Worm (Caenorhabditis elegans): Measurements from ENCODE around the gene jac-1.

The jac-1 gene

DNA sequence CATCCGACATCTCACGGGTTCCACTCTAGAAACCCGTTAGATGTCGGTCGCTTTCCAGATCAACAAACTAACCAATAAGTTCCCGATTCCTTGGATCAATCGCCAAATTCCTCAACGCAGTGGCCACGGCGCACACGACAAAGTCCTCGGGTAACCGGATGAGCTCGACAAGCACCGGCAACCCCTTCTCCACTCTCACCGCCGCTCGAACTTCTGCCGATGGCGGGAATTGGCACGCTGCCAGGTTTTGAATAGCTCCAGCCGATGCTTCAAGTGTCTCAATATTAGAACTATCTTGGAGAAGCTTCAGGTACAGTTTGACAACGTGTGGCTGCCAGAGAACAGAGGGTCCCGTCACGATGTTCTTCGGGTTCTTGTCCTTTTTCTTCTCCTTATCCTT, 27.0 kb downstream of the jac-1 start:
- no peak for TF ChIP-seq unc-62 (GFP tag; optimal IDR thresholded peaks at IDR 0.05)

- TF ChIP-seq unc-62 (GFP tag; optimal IDR thresholded peaks at IDR 0.05) = no peak
Observed at ce11 chrIV:15997906-15998305, 28.7 kb downstream of the jac-1 start.

DNA sequence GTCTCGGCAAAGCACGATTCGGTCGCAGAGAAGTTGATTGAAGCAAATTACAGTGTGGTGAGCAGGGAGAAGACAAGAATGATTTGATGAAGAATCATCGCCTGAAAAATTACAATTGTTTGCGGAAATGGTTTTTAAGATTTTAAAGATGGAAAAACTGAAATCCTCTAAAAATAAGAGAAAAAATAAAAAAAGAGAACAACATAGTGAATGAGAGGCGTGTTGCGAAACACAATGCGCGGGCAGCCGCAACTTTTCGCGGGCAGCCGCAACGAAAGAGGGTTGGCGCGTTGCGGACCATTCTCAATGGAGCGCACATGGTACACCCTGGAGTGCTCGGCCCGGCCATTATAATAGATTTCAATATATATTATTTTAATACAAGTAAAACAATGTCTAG, 32.1 kb downstream of the jac-1 start, which contains the start of gene Y105C5B.20:
TSS of gene Y105C5B.20 (minus strand) at position 101 of the 400 bp plus-strand sequence.
- TF ChIP-seq unc-62 (GFP tag; optimal IDR thresholded peaks at IDR 0.05) = no peak

DNA sequence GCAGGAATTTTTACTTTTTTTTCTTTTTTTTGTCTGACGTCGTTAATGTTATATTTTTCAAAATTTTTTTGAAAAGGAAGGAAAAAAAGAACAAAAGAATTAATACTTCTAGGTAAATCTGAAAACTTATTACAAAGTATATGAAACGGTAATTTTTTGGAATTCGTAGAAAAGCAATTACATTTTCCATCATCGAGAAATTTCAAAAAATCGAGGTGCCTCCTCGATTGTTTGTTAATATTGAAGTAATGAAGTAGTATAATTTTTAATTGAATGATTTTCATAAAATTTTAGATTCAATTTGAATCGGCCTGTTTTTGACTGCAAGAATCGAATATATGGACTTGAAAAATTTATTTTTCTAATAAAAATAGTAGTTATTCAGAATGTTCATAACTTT, 35.2 kb downstream of the jac-1 start:
- no peak for TF ChIP-seq unc-62 (GFP tag; optimal IDR thresholded peaks at IDR 0.05)

- no peak for TF ChIP-seq unc-62 (GFP tag; optimal IDR thresholded peaks at IDR 0.05)
Observed at ce11 chrIV:15983920-15984631, 42.6 kb downstream of the jac-1 start, which contains the start of gene Y105C5B.19. Gene Y105C5B.19, minus strand, starts transcription at chrIV:15983970.

ce11 chrIV:15964307-15964706, 62.3 kb downstream of the jac-1 start, which contains the start of gene Y105C5B.18:
Gene Y105C5B.18, plus strand, starts transcription at chrIV:15964607.
- TF ChIP-seq unc-62 (GFP tag; optimal IDR thresholded peaks at IDR 0.05) = no peak

- TF ChIP-seq unc-62 (GFP tag; optimal IDR thresholded peaks at IDR 0.05) = no peak
Observed at ce11 chrIV:15962801-15963200, 63.8 kb downstream of the jac-1 start, which contains the start of gene Y105C5B.17. Gene Y105C5B.17, plus strand, starts transcription at chrIV:15963101.

DNA sequence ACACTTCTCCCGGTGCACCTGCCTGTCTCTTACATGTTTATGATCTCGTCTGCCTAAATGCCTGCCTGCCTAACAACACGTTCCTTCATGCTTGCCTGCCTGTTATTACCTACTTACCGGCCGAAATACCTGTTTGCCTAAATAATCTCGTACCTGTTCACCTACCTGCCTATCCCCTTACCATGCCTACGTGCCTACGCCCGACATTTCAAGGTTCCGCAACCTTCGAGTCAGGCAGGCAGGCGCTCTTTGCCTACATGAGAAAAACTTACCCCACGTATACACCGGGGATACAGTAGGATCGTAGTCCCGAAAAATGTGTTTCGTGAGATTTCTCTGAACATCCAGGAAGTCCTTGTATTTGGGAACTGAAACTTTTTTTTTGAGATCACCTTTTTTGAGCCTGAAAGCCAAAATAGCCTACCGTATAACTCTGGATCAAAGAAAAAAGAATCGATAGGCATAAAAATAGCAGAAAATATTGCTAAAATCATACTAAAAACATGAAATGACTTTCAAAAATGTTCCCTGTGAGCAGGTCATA, 64.4 kb downstream of the jac-1 start, which contains the start of gene lgc-19:
TSS of gene lgc-19 (minus strand) at position 494 of the 544 bp plus-strand sequence.
- no peak for TF ChIP-seq unc-62 (GFP tag; optimal IDR thresholded peaks at IDR 0.05)

DNA sequence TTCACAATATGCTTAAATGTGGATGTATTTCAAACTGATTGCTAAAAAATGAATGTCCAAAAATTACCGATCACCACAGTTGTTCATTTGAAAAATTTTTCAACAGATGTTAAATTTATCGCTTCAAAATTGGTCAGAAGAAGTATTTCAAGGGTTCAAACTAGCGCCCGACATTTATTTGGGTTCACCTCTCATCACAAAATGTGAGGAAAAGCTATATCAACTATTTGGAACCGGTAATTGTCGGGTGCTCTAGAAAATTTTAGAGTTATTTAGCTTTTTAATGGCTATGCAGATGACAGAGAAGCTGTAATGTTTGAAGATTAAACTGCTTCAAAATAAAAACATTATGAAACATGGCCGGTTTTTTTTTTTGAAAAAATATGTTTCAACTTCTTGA, 65.6 kb downstream of the jac-1 start:
- TF ChIP-seq unc-62 (GFP tag; optimal IDR thresholded peaks at IDR 0.05) = no peak

DNA sequence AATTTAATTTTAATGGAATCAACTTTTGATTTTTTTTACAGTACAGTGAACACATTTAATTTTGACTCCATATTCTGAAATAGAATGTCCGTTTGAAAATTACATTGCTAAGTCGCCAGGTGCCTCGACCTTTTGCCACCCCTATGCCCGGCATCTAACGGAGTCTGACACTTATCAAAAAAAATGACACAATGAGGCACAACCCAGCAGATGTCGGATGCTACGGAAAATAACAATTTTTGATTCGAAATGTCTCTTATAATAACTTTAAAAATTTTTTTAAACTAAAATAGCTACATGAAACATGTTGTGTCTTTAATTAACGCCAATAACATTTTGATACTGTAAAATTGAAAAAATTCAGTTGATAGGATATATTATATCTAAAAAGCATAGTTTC, 71.3 kb downstream of the jac-1 start:
- no peak for TF ChIP-seq unc-62 (GFP tag; optimal IDR thresholded peaks at IDR 0.05)

ce11 chrIV:15953689-15954088, 73.0 kb downstream of the jac-1 start:
- TF ChIP-seq unc-62 (GFP tag; optimal IDR thresholded peaks at IDR 0.05) = no peak

DNA sequence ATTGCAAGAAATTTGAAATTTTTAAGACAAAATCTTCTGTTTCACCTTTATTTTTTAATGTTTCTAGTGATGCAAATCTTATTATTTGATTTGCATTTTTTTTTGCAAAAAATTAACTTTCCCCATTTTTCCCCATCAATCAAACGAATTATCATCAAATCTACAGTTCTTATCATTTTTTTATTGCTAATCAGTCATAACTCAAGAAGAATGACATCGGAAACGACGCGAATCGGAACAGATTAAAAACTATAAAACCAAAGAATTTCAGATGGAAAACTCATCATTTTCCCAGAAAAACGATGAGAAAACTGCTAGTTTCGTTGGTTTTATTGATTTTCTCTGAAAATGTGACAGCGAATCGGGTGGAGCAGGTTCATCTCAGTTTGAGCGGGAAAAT, 75.0 kb downstream of the jac-1 start, which contains the start of gene Y105C5B.15:
TSS of gene Y105C5B.15 (plus strand) at position 297 of the 400 bp plus-strand sequence.
- no peak for TF ChIP-seq unc-62 (GFP tag; optimal IDR thresholded peaks at IDR 0.05)

- no peak for TF ChIP-seq unc-62 (GFP tag; optimal IDR thresholded peaks at IDR 0.05)
Observed at ce11 chrIV:15950838-15951581, 75.6 kb downstream of the jac-1 start, which contains the start of gene ifas-3. Gene ifas-3, minus strand, starts transcription at chrIV:15950888.

DNA sequence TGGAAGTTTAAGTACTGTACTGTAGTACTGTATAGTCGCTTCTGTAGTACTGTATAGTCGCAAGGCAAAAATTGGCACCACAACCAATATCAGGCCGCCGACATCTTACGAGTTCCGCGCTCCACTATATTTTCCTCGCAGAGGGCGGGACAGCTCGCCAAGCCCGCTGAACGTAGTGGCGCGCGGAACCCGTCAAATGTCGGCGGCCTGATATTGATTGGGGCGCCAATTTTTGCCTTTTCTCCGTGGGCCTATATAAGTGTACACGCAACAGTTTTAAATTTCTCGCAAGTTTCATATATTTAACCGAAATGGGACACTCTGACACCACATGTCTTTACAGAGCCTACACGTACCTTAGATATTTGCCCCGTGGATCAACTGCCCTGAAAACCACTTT, 76.7 kb downstream of the jac-1 start:
- TF ChIP-seq unc-62 (GFP tag; optimal IDR thresholded peaks at IDR 0.05) = no peak

Measured in whole organism, dauer.